ENCODE assay signal across 3 worm cellular contexts in the genomic region with DNA sequence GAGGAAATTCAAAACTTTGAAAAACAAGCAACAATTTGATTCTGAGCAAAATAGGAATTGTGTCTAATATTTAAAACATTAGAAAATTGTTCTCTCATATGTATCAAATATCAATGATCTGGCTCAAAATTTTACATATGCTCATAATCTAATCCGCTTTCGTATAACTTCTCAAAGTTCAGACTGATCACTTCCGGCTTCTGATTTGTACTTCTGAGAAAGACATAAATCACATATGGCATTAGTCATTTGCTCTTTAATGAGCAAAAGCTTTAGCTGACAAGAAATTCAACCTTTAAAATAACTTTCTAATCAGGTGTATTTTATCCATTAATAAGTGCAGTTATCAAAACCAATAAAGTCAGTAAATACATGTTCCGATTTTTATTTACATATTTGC.
A peak's percentile ranks its signal among the peaks of the same experiment; 100 is the strongest.
TF ChIP-seq lines count a peak whose summit lies in the region.

No protein-coding gene starts in this region.

TF ChIP-seq in whole organism, L1 larva, 84 proteins besides CTCF, POLR2A, EP300 and RAD21 (continues in another document):
- TF ChIP-seq ceh-63 (GFP tag; optimal IDR thresholded peaks at IDR 0.05; lab: Kevin White, UChicago) (no peak), nhr-28 (tag; optimal IDR thresholded peaks at IDR 0.05; lab: Kevin White, UChicago) (no peak), sptf-1 (tag; optimal IDR thresholded peaks at IDR 0.05; lab: Kevin White, UChicago) (no peak), pqm-1 (tag; optimal IDR thresholded peaks at IDR 0.05; lab: Kevin White, UChicago) (no peak), nhr-76 (tag; optimal IDR thresholded peaks at IDR 0.05; lab: Kevin White, UChicago) (no peak), lin-35 (GFP tag; optimal IDR thresholded peaks at IDR 0.05; lab: Kevin White, UChicago) (no peak), sox-4 (tag; optimal IDR thresholded peaks at IDR 0.05; lab: Kevin White, UChicago) (peak; percentile 45), unc-62 (GFP tag; optimal IDR thresholded peaks at IDR 0.05; lab: Kevin White, UChicago) (no peak), hlh-4 (tag; optimal IDR thresholded peaks at IDR 0.05; lab: Kevin White, UChicago) (no peak), mdl-1 (tag; optimal IDR thresholded peaks at IDR 0.05; lab: Kevin White, UChicago) (no peak), nhr-19 (GFP tag; conservative IDR thresholded peaks at IDR 0.05; lab: Robert Waterston, UW) (peak; percentile 18; the same call in 1 of the 2 replicates), egl-13 (tag; optimal IDR thresholded peaks at IDR 0.05; lab: Kevin White, UChicago) (peak; percentile 41), aly-2 (tag; optimal IDR thresholded peaks at IDR 0.05; lab: Kevin White, UChicago) (no peak), vab-15 (tag; optimal IDR thresholded peaks at IDR 0.05; lab: Kevin White, UChicago) (no peak), lin-39 (tag; optimal IDR thresholded peaks at IDR 0.05; lab: Kevin White, UChicago) (no peak), lin-14 (GFP tag; optimal IDR thresholded peaks at IDR 0.05; lab: Kevin White, UChicago) (peak; percentile 31), ceh-88 (GFP tag; IDR thresholded peaks at IDR 0.05; lab: Robert Waterston, UW) (no peak), hpl-2 (GFP tag; optimal IDR thresholded peaks at IDR 0.05; lab: Kevin White, UChicago) (no peak), fkh-4 (tag; optimal IDR thresholded peaks at IDR 0.05; lab: Kevin White, UChicago; ENCODE audit: borderline replicate concordance) (no peak), nhr-71 (tag; optimal IDR thresholded peaks at IDR 0.05; lab: Kevin White, UChicago) (peak; percentile 78), lin-15B (tag; optimal IDR thresholded peaks at IDR 0.05; lab: Kevin White, UChicago) (no peak), unc-86 (tag; optimal IDR thresholded peaks at IDR 0.05; lab: Kevin White, UChicago) (no peak), grh-1 (GFP tag; IDR thresholded peaks at IDR 0.05; lab: Robert Waterston, UW) (no peak), rnt-1 (tag; optimal IDR thresholded peaks at IDR 0.05; lab: Kevin White, UChicago) (no peak), lin-13 (GFP tag; optimal IDR thresholded peaks at IDR 0.05; lab: Kevin White, UChicago) (no peak), dpl-1 (GFP tag; optimal IDR thresholded peaks at IDR 0.05; lab: Kevin White, UChicago) (no peak), unc-98 (GFP tag; IDR thresholded peaks at IDR 0.05; lab: Robert Waterston, UW) (no peak), C04F5.9 (tag; optimal IDR thresholded peaks at IDR 0.05; lab: Kevin White, UChicago) (no peak), irx-1 (tag; optimal IDR thresholded peaks at IDR 0.05; lab: Kevin White, UChicago) (no peak), dsc-1 (tag; optimal IDR thresholded peaks at IDR 0.05; lab: Kevin White, UChicago) (peak; percentile 93)

TF ChIP-seq in whole organism, L2 larva, 48 proteins besides CTCF, POLR2A, EP300 and RAD21:
- no peak for TF ChIP-seq nhr-6 (tag; optimal IDR thresholded peaks at IDR 0.05; lab: Kevin White, UChicago)
- no peak for TF ChIP-seq nhr-10 (tag; optimal IDR thresholded peaks at IDR 0.05; lab: Kevin White, UChicago)
- no peak for TF ChIP-seq lin-13 (GFP tag; optimal IDR thresholded peaks at IDR 0.05; lab: Kevin White, UChicago)
- no peak for TF ChIP-seq unc-62 (GFP tag; optimal IDR thresholded peaks at IDR 0.05; lab: Kevin White, UChicago)
- TF ChIP-seq ztf-1 (GFP tag; conservative IDR thresholded peaks at IDR 0.05; lab: Robert Waterston, UW): no peak
- peak; percentile 66 for TF ChIP-seq sma-9 (GFP tag; optimal IDR thresholded peaks at IDR 0.05; lab: Kevin White, UChicago)
- TF ChIP-seq sma-9 (tag; optimal IDR thresholded peaks at IDR 0.05; lab: Kevin White, UChicago): no peak
- TF ChIP-seq mbf-1 (tag; optimal IDR thresholded peaks at IDR 0.05; lab: Kevin White, UChicago): no peak
- no peak for TF ChIP-seq ceh-16 (tag; optimal IDR thresholded peaks at IDR 0.05; lab: Kevin White, UChicago)
- no peak for TF ChIP-seq gmeb-1 (tag; optimal IDR thresholded peaks at IDR 0.05; lab: Kevin White, UChicago)
- no peak for TF ChIP-seq nhr-237 (tag; optimal IDR thresholded peaks at IDR 0.05; lab: Kevin White, UChicago)
- no peak for TF ChIP-seq peb-1 (tag; optimal IDR thresholded peaks at IDR 0.05; lab: Kevin White, UChicago)
- TF ChIP-seq nhr-21 (tag; optimal IDR thresholded peaks at IDR 0.05; lab: Kevin White, UChicago): peak; percentile 65
- TF ChIP-seq alr-1 (tag; optimal IDR thresholded peaks at IDR 0.05; lab: Kevin White, UChicago): no peak
- TF ChIP-seq lin-11 (tag; optimal IDR thresholded peaks at IDR 0.05; lab: Kevin White, UChicago): no peak
- no peak for TF ChIP-seq skn-1 (tag; optimal IDR thresholded peaks at IDR 0.05; lab: Kevin White, UChicago)

TF ChIP-seq in whole organism, L4 larva, 104 proteins besides CTCF, POLR2A, EP300 and RAD21:
- TF ChIP-seq F49E8.2 (tag; optimal IDR thresholded peaks at IDR 0.05; lab: Kevin White, UChicago; ENCODE audit: borderline replicate concordance): no peak
- TF ChIP-seq nhr-11 (tag; optimal IDR thresholded peaks at IDR 0.05; lab: Kevin White, UChicago): peak; percentile 8
